Worm (Caenorhabditis elegans): ENCODE results near the gene srv-16.

ce11 chrIV:15908251-15908650, 25.5 kb downstream of the srv-16 start:
- TF ChIP-seq tab-1 (GFP tag; IDR thresholded peaks at IDR 0.05) (no peak), ztf-23 (GFP tag; IDR thresholded peaks at IDR 0.05) (no peak), ref-1 (GFP tag; conservative IDR thresholded peaks at IDR 0.05) (no peak), med-1 (GFP tag; optimal IDR thresholded peaks at IDR 0.05; ENCODE audit: insufficient read depth) (no peak), cog-1 (tag; optimal IDR thresholded peaks at IDR 0.05) (no peak), ztf-29 (GFP tag; IDR thresholded peaks at IDR 0.05) (no peak), flt-1 (GFP tag; IDR thresholded peaks at IDR 0.05) (no peak), T22C8.4 (GFP tag; IDR thresholded peaks at IDR 0.05) (no peak)

Measured in whole organism, midembryonic.